Fruit fly (Drosophila melanogaster) whole organism, wandering third instar larva: Measurements from ENCODE around the gene DCP2.

Experiments used
- Dfd ChIP-seq: fragments of >200 bp; optimal IDR thresholded peaks from 2 replicates; lab custom pipeline; 2017; ENCODE audit warnings: missing biosample characterization, missing genetic modification characterization
- jim ChIP-seq: fragments of 175-275, 200-325 bp; sonication (Bioruptor generic); optimal IDR thresholded peaks from 2 replicates; lab custom pipeline; 2016; ENCODE audit warnings: missing biosample characterization, mild to moderate bottlenecking, missing genetic modification characterization

DNA sequence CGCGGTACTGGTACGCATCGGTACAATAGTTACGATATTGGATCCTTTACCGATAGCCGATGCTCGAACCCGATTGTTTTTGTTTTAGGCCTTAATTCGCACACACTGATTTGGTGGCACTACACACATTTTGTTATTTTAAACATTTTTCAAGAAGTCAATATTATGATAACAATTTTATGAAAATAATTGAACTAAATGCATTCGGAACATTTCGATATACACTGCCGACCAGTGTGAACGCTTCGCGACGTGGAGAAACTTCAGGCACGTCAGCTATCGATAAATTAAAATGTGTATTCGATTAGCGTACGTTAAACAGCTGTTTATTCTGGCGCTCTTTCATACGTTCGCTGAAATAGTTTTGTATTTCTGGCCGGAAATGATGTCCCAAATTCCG lies 5.9 kb upstream of the DCP2 start, which contains the start of gene CG12713:
- TF ChIP-seq jim (GFP tag; lab: Kevin White, UChicago) (no peak), Dfd (no peak)
